Fruit fly (Drosophila melanogaster) whole organism, embryonic: ENCODE data around the gene Ctr1A.
A peak's percentile ranks its signal among the peaks of the same experiment; 100 is the strongest.

Experiments
- Ada2b ChIP-seq: fragments of 200-800 bp; sonication (Bioruptor generic); IDR thresholded peaks from 2 replicates; pipeline ENCODE4 v1.3.6; 2022; ENCODE audit warnings: missing biosample characterization, missing genetic modification characterization
- CG10267 ChIP-seq: fragments of 200-800 bp; sonication (Bioruptor generic); optimal IDR thresholded peaks from 2 replicates; lab custom pipeline; 2018; ENCODE audit warnings: missing biosample characterization, mild to moderate bottlenecking, missing genetic modification characterization, moderate library complexity
- CG10654 ChIP-seq: fragments of 200-800 bp; sonication (Bioruptor generic); optimal IDR thresholded peaks from 2 replicates; lab custom pipeline; 2016; ENCODE audit warnings: missing biosample characterization, missing genetic modification characterization
- CG11247 ChIP-seq: fragments of 200-800 bp; sonication (Bioruptor generic); IDR thresholded peaks from 2 replicates; pipeline ENCODE4 v1.3.6; 2022; ENCODE audit warnings: missing biosample characterization, missing genetic modification characterization
- CG12071 ChIP-seq: fragments of 200-800 bp; sonication (Bioruptor generic); optimal IDR thresholded peaks from 3 replicates; lab custom pipeline; 2018; ENCODE audit warnings: missing biosample characterization, mild to moderate bottlenecking, missing genetic modification characterization
- CG12104 ChIP-seq: fragments of 200-800 bp; sonication (Bioruptor generic); optimal IDR thresholded peaks from 3 replicates; lab custom pipeline; 2016; ENCODE audit warnings: missing biosample characterization, missing genetic modification characterization
- CG12236 ChIP-seq: fragments of 200-800 bp; sonication (Bioruptor generic); optimal IDR thresholded peaks from 2 replicates; lab custom pipeline; 2016; ENCODE audit warnings: missing biosample characterization, missing genetic modification characterization
- CG14050 ChIP-seq: fragments of 200-800 bp; sonication (Bioruptor generic); IDR thresholded peaks from 3 replicates; pipeline ENCODE4 v1.3.6; 2022; ENCODE audit warnings: missing biosample characterization, missing genetic modification characterization
- CG1602 ChIP-seq: fragments of 200-800 bp; sonication (Bioruptor generic); optimal IDR thresholded peaks from 3 replicates; lab custom pipeline; 2016; ENCODE audit warnings: missing biosample characterization, missing genetic modification characterization
- CG17186 ChIP-seq: fragments of 200-800 bp; sonication (Bioruptor generic); optimal IDR thresholded peaks from 3 replicates; lab custom pipeline; 2017; ENCODE audit warnings: missing biosample characterization, missing genetic modification reagents, missing genetic modification characterization
- CG17385 ChIP-seq: fragments of 200-800 bp; sonication (Bioruptor generic); optimal IDR thresholded peaks from 3 replicates; lab custom pipeline; 2018; ENCODE audit warnings: missing biosample characterization, mild to moderate bottlenecking, missing genetic modification characterization
- CG17612 ChIP-seq: fragments of 200-800 bp; sonication (Bioruptor generic); IDR thresholded peaks from 2 replicates; pipeline ENCODE4 v1.3.6; 2022; ENCODE audit warnings: missing biosample characterization, missing genetic modification characterization
- CG1792 ChIP-seq: fragments of 200-800 bp; sonication (Bioruptor generic); optimal IDR thresholded peaks from 2 replicates; lab custom pipeline; 2016; ENCODE audit warnings: missing biosample characterization, missing genetic modification characterization
- CG30431 ChIP-seq: fragments of 200-800 bp; sonication (Bioruptor generic); optimal IDR thresholded peaks from 2 replicates; lab custom pipeline; 2017; ENCODE audit warnings: missing biosample characterization, missing genetic modification characterization
- CG31388 ChIP-seq: fragments of 200-800 bp; sonication (Bioruptor generic); optimal IDR thresholded peaks from 2 replicates; lab custom pipeline; 2016; ENCODE audit warnings: missing biosample characterization, missing genetic modification characterization
- CG33557 ChIP-seq: fragments of 200-800 bp; sonication (Bioruptor generic); optimal IDR thresholded peaks from 2 replicates; lab custom pipeline; 2019; ENCODE audit warnings: missing biosample characterization, mild to moderate bottlenecking, missing genetic modification characterization, moderate library complexity
- CG3726 ChIP-seq: fragments of 200-800 bp; sonication (Bioruptor generic); IDR thresholded peaks from 3 replicates; pipeline ENCODE4, ENCODE4 v1.3.6; 2022; ENCODE audit warnings: missing biosample characterization, missing genetic modification characterization
- CG5245 ChIP-seq: fragments of 200-800 bp; sonication (Bioruptor generic); optimal IDR thresholded peaks from 3 replicates; lab custom pipeline; 2016; ENCODE audit warnings: missing biosample characterization, missing genetic modification characterization
- CG7357 ChIP-seq: fragments of 200-800 bp; sonication (Bioruptor generic); IDR thresholded peaks from 3 replicates; pipeline ENCODE4 v1.3.6; 2022; ENCODE audit warnings: missing biosample characterization, missing genetic modification characterization
- CG7987 ChIP-seq: fragments of 200-800 bp; sonication (Bioruptor generic); optimal IDR thresholded peaks from 2 replicates; lab custom pipeline; 2018; ENCODE audit warnings: missing biosample characterization, mild to moderate bottlenecking, missing genetic modification characterization, moderate library complexity
- CG9609 ChIP-seq: fragments of 200-800 bp; sonication (Bioruptor generic); optimal IDR thresholded peaks from 3 replicates; lab custom pipeline; 2016; ENCODE audit warnings: missing biosample characterization, missing genetic modification characterization
- Doc3 ChIP-seq: fragments of 200-800 bp; sonication (Bioruptor generic); IDR thresholded peaks from 3 replicates; pipeline ENCODE4 v1.3.6; 2022; ENCODE audit warnings: missing biosample characterization, missing genetic modification characterization; ENCODE audit not compliant: partially characterized antibody
- Fer2 ChIP-seq: fragments of 200-800 bp; sonication (Bioruptor generic); optimal IDR thresholded peaks from 2 replicates; lab custom pipeline; 2018; ENCODE audit warnings: missing biosample characterization, mild to moderate bottlenecking, missing genetic modification characterization, moderate library complexity
- Hr3 ChIP-seq: fragments of 200-800 bp; sonication (Bioruptor generic); optimal IDR thresholded peaks from 3 replicates; lab custom pipeline; 2016; ENCODE audit warnings: missing biosample characterization, missing genetic modification characterization
- Mes4 ChIP-seq: fragments of 200-800 bp; sonication (Bioruptor generic); optimal IDR thresholded peaks from 2 replicates; lab custom pipeline; 2016; ENCODE audit warnings: missing biosample characterization, missing genetic modification characterization
- Mrtf ChIP-seq: fragments of 200-800 bp; sonication (Bioruptor generic); IDR thresholded peaks from 3 replicates; pipeline ENCODE4 v1.3.6; 2022; ENCODE audit warnings: missing biosample characterization, missing genetic modification characterization
- Nf-YA ChIP-seq: fragments of 200-800 bp; sonication (Bioruptor generic); IDR thresholded peaks from 2 replicates; pipeline ENCODE4 v1.3.6; 2022; ENCODE audit warnings: missing biosample characterization, missing genetic modification characterization
- Ptx1 ChIP-seq: fragments of 200-800 bp; sonication (Bioruptor generic); IDR thresholded peaks from 2 replicates; pipeline ENCODE4 v1.3.6; 2022; ENCODE audit warnings: missing biosample characterization, missing genetic modification characterization
- Side ChIP-seq: fragments of 200-800 bp; sonication (Bioruptor generic); optimal IDR thresholded peaks from 2 replicates; lab custom pipeline; 2016; ENCODE audit warnings: missing biosample characterization, missing genetic modification characterization
- TFAM ChIP-seq: fragments of 200-800 bp; sonication (Bioruptor generic); optimal IDR thresholded peaks from 2 replicates; lab custom pipeline; 2017; ENCODE audit warnings: missing biosample characterization, missing genetic modification characterization, inconsistent platforms
- az2 ChIP-seq: fragments of 200-800 bp; sonication (Bioruptor generic); optimal IDR thresholded peaks from 3 replicates; lab custom pipeline; 2016; ENCODE audit warnings: missing biosample characterization, missing genetic modification characterization
- bigmax ChIP-seq: fragments of 200-800 bp; sonication (Bioruptor generic); optimal IDR thresholded peaks from 2 replicates; lab custom pipeline; 2018; ENCODE audit warnings: missing biosample characterization, mild to moderate bottlenecking, missing genetic modification characterization
- cato ChIP-seq: fragments of 200-800 bp; sonication (Bioruptor generic); optimal IDR thresholded peaks from 2 replicates; lab custom pipeline; 2016; ENCODE audit warnings: missing biosample characterization, missing genetic modification characterization, borderline replicate concordance
- cg ChIP-seq: fragments of 200-800 bp; sonication (Bioruptor generic); optimal IDR thresholded peaks from 3 replicates; lab custom pipeline; 2019; ENCODE audit warnings: missing biosample characterization, mild to moderate bottlenecking, missing genetic modification characterization, moderate library complexity
- chn ChIP-seq: fragments of 200-800 bp; sonication (Bioruptor generic); optimal IDR thresholded peaks from 2 replicates; lab custom pipeline; 2016; ENCODE audit warnings: missing biosample characterization, missing genetic modification characterization
- dmrt11E ChIP-seq: fragments of 200-800 bp; sonication (Bioruptor generic); optimal IDR thresholded peaks from 3 replicates; lab custom pipeline; 2018; ENCODE audit warnings: missing biosample characterization, mild to moderate bottlenecking, missing genetic modification characterization, moderate library complexity
- fd102C ChIP-seq: fragments of 200-800 bp; sonication (Bioruptor generic); optimal IDR thresholded peaks from 2 replicates; lab custom pipeline; 2018; ENCODE audit warnings: missing biosample characterization, mild to moderate bottlenecking, missing genetic modification characterization, moderate library complexity
- gce ChIP-seq: fragments of 200-800 bp; sonication (Bioruptor generic); IDR thresholded peaks from 3 replicates; pipeline ENCODE4 v1.3.6; 2022; ENCODE audit warnings: missing biosample characterization, missing genetic modification characterization
- gsb-n ChIP-seq: fragments of 200-800 bp; sonication (Bioruptor generic); optimal IDR thresholded peaks from 3 replicates; lab custom pipeline; 2018; ENCODE audit warnings: missing biosample characterization, mild to moderate bottlenecking, missing genetic modification characterization
- hbn ChIP-seq: fragments of 200-800 bp; sonication (Bioruptor generic); IDR thresholded peaks from 2 replicates; pipeline ENCODE4 v1.3.6; 2022; ENCODE audit warnings: missing biosample characterization, missing genetic modification characterization; ENCODE audit not compliant: partially characterized antibody
- insv ChIP-seq, 2 experiments: fragments of 200-800 bp; sonication (Bioruptor generic); optimal IDR thresholded peaks; 3 replicates each; lab custom pipeline; 2016 to 2018; ENCODE audit warnings: missing biosample characterization in 2 of 2, missing genetic modification characterization in 2 of 2
- klu ChIP-seq: fragments of 200-800 bp; sonication (Bioruptor generic); IDR thresholded peaks from 2 replicates; pipeline ENCODE4 v1.3.6; 2022; ENCODE audit warnings: missing biosample characterization, missing genetic modification characterization
- nmo ChIP-seq: fragments of 200-800 bp; sonication (Bioruptor generic); optimal IDR thresholded peaks from 2 replicates; lab custom pipeline; 2018; ENCODE audit warnings: missing biosample characterization, mild to moderate bottlenecking, missing genetic modification characterization, moderate library complexity
- p53 ChIP-seq: fragments of 200-800 bp; sonication (Bioruptor generic); optimal IDR thresholded peaks from 2 replicates; lab custom pipeline; 2016; ENCODE audit warnings: missing biosample characterization, missing genetic modification characterization
- peb ChIP-seq: fragments of 200-800 bp; sonication (Bioruptor generic); IDR thresholded peaks from 2 replicates; pipeline ENCODE4 v1.3.6; 2022; ENCODE audit warnings: missing biosample characterization, missing genetic modification characterization
- prd ChIP-seq, 3 experiments: fragments of >200 bp in 2 of 3; fragments of 200-800 bp in 1 of 3; sonication (Bioruptor generic) in 1 of 3; optimal IDR thresholded peaks in 2 of 3; IDR thresholded peaks in 1 of 3; 2 replicates in 2 of 3; 3 replicates in 1 of 3; pipeline versions ENCODE4 v1.3.6 to Lab custom; 2017 to 2022; ENCODE audit warnings: missing biosample characterization in 1 of 3, missing genetic modification characterization in 1 of 3
- scrt ChIP-seq: fragments of 200-800 bp; sonication (Bioruptor generic); optimal IDR thresholded peaks from 2 replicates; lab custom pipeline; 2018; ENCODE audit warnings: missing biosample characterization, mild to moderate bottlenecking, missing genetic modification characterization, moderate library complexity
- sens ChIP-seq: fragments of 200-800 bp; sonication (Bioruptor generic); peaks from one replicate; lab custom pipeline; 2016; ENCODE audit warnings: missing biosample characterization, missing genetic modification characterization
- wek ChIP-seq: fragments of 200-800 bp; sonication (Bioruptor generic); optimal IDR thresholded peaks from 3 replicates; lab custom pipeline; 2018; ENCODE audit warnings: missing biosample characterization, mild to moderate bottlenecking, missing genetic modification characterization, moderate library complexity
- wor ChIP-seq: fragments of 200-800 bp; sonication (Bioruptor generic); IDR thresholded peaks from 2 replicates; pipeline ENCODE4 v1.3.6; 2022; ENCODE audit warnings: missing biosample characterization, missing genetic modification characterization
- zfh2 ChIP-seq: fragments of 200-800 bp; sonication (Bioruptor generic); optimal IDR thresholded peaks from 2 replicates; lab custom pipeline; 2016; ENCODE audit warnings: missing biosample characterization, missing genetic modification characterization

Ctr1A gene

dm6 chrX:6621566-6622006, 39.9 kb upstream of the Ctr1A start (continued):
- TF ChIP-seq nmo (GFP tag; lab: Kevin White, UChicago) = peak; percentile 45
- TF ChIP-seq fd102C (GFP tag; lab: Kevin White, UChicago) = no peak
- peak; percentile 93 for TF ChIP-seq sens (GFP tag; lab: Kevin White, UChicago)
- peak; percentile 10 for TF ChIP-seq gsb-n (tag; lab: Kevin White, UChicago)
- TF ChIP-seq dmrt11E (tag; lab: Kevin White, UChicago) = peak; percentile 57
- TF ChIP-seq wek (GFP tag; lab: Kevin White, UChicago) = no peak
- TF ChIP-seq hbn (GFP tag; lab: Robert Waterston, UW) = no peak
- TF ChIP-seq CG31388 = no peak
- no peak for TF ChIP-seq zfh2 (GFP tag; lab: Kevin White, UChicago)
- peak; percentile 18 for TF ChIP-seq CG17385 (GFP tag; lab: Kevin White, UChicago)
- TF ChIP-seq CG30431 (GFP tag; lab: Kevin White, UChicago) = no peak
- TF ChIP-seq peb (GFP tag; lab: Robert Waterston, UW) = no peak
- peak; percentile 26 for TF ChIP-seq CG12104 (GFP tag; lab: Kevin White, UChicago)
- no peak for TF ChIP-seq CG9609
- peak; percentile 29 for TF ChIP-seq CG1602
- TF ChIP-seq CG3726 (GFP tag; lab: Robert Waterston, UW) = no peak
- TF ChIP-seq CG12071 (GFP tag; lab: Kevin White, UChicago) = no peak
- no peak for TF ChIP-seq Fer2 (tag; lab: Kevin White, UChicago)
- TF ChIP-seq CG14050 = 0 out of 3 replicates have a peak, but pooled peaks have one; percentile 14
- TF ChIP-seq CG1792 = no peak
- no peak for TF ChIP-seq Mes4
- peak; percentile 12 for TF ChIP-seq scrt (GFP tag; lab: Kevin White, UChicago)
- TF ChIP-seq Mrtf (GFP tag; lab: Robert Waterston, UW) = no peak
- TF ChIP-seq Ptx1 (GFP tag; lab: Robert Waterston, UW) = peak; percentile 47
- peak; percentile 9 for TF ChIP-seq az2 (GFP tag; lab: Kevin White, UChicago)
- TF ChIP-seq CG17186 (GFP tag; lab: Kevin White, UChicago) = no peak
- TF ChIP-seq CG12236 = no peak
- TF ChIP-seq CG10267 (tag; lab: Kevin White, UChicago) = peak; percentile 49
- TF ChIP-seq CG7987 = no peak
- TF ChIP-seq CG7357 = peak; percentile 49; the same call in 1 of the 3 replicates
- peak; percentile 52 for TF ChIP-seq Ada2b (GFP tag; lab: Robert Waterston, UW)
- 0 out of 2 replicates have a peak, but pooled peaks have one; percentile 19 for TF ChIP-seq CG11247 (GFP tag; lab: Robert Waterston, UW)
- peak; percentile 35 for TF ChIP-seq chn (GFP tag; lab: Kevin White, UChicago)
- TF ChIP-seq cg (GFP tag; lab: Kevin White, UChicago) = no peak
- TF ChIP-seq CG10654 (GFP tag; lab: Kevin White, UChicago) = no peak
- TF ChIP-seq CG33557 (GFP tag; lab: Kevin White, UChicago) = peak; percentile 9
- TF ChIP-seq Nf-YA (GFP tag; lab: Robert Waterston, UW) = no peak
- TF ChIP-seq CG17612 = 0 out of 2 replicates have a peak, but pooled peaks have one; percentile 30
- peak; percentile 45 for TF ChIP-seq CG5245 (GFP tag; lab: Kevin White, UChicago)
- no peak for TF ChIP-seq bigmax (GFP tag; lab: Kevin White, UChicago)
- peak; percentile 27 for TF ChIP-seq Side (GFP tag; lab: Kevin White, UChicago)
- TF ChIP-seq cato = no peak
- no peak for TF ChIP-seq wor (GFP tag; lab: Robert Waterston, UW)
- no peak for TF ChIP-seq p53 (GFP tag; lab: Kevin White, UChicago)
- TF ChIP-seq gce (GFP tag; lab: Robert Waterston, UW) = no peak
- no peak for TF ChIP-seq TFAM (GFP tag; lab: Kevin White, UChicago)
- TF ChIP-seq Doc3 (GFP tag; lab: Robert Waterston, UW) = no peak
- peak; percentile 38; the same call in 1 of the 2 replicates for TF ChIP-seq klu (GFP tag; lab: Robert Waterston, UW)
- no peak for TF ChIP-seq insv (GFP tag; optimal IDR thresholded peaks at IDR 0.05; lab: Kevin White, UChicago)
- TF ChIP-seq prd (optimal IDR thresholded peaks at IDR 0.05; lab: Kevin White, UChicago) = no peak
- TF ChIP-seq prd (GFP tag; IDR thresholded peaks at IDR 0.05; lab: Robert Waterston, UW) = peak; percentile 75
- peak; percentile 26 for TF ChIP-seq Hr3 (GFP tag; lab: Kevin White, UChicago)
